Worm (Caenorhabditis elegans) whole organism, young adult: ENCODE results near the gene C34E7.3.

Source experiments
- B0261.1 ChIP-seq: sonication (generic microtip); optimal IDR thresholded peaks from 2 replicates; lab custom pipeline; 2016; ENCODE audit warnings: mild to moderate bottlenecking, missing genetic modification characterization, moderate library complexity, missing compliant biosample characterization
- F10E7.11 ChIP-seq: sonication (generic microtip); optimal IDR thresholded peaks from 2 replicates; lab custom pipeline; 2017; ENCODE audit warnings: mild to moderate bottlenecking, missing genetic modification characterization, moderate library complexity, missing compliant biosample characterization
- attf-3 ChIP-seq: fragments of 200-800 bp; sonication (Bioruptor generic); conservative IDR thresholded peaks from 2 replicates; pipeline ENCODE4 v1.3.6; 2022; ENCODE audit warnings: missing genetic modification reagents, missing genetic modification characterization, missing compliant biosample characterization
- fkh-3 ChIP-seq: sonication (generic microtip); optimal IDR thresholded peaks from 2 replicates; lab custom pipeline; 2016; ENCODE audit warnings: mild to moderate bottlenecking, missing genetic modification characterization, missing compliant biosample characterization
- let-607 ChIP-seq, 2 experiments: fragments of 200-800 bp in 1 of 2; sonication (Bioruptor generic) in 1 of 2; sonication (generic microtip) in 1 of 2; optimal IDR thresholded peaks; 2 replicates each; lab custom pipeline; 2016 to 2018; ENCODE audit warnings: mild to moderate bottlenecking in 2 of 2, missing compliant biosample characterization in 2 of 2, missing genetic modification characterization in 2 of 2, moderate library complexity in 2 of 2, missing genotype in 1 of 2
- nfya-1 ChIP-seq: sonication (generic microtip); optimal IDR thresholded peaks from 2 replicates; lab custom pipeline; 2017; ENCODE audit warnings: antibody characterized with exemption, missing compliant biosample characterization, missing genetic modification characterization, borderline replicate concordance; ENCODE audit not compliant: insufficient read depth
- unc-62 ChIP-seq: fragments of 150-350 bp; optimal IDR thresholded peaks from 2 replicates; lab custom pipeline; 2014; ENCODE audit warnings: missing biosample characterization, missing genetic modification reagents, missing genetic modification characterization

- TF ChIP-seq F10E7.11, result no peak
- no peak for TF ChIP-seq unc-62 (GFP tag; lab: Kevin White, UChicago)
- no peak for TF ChIP-seq let-607 (tag; optimal IDR thresholded peaks at IDR 0.05; lab: Kevin White, UChicago)
- no peak for TF ChIP-seq fkh-3 (tag; lab: Kevin White, UChicago)
- no peak for TF ChIP-seq B0261.1 (tag; lab: Kevin White, UChicago)
- no peak for TF ChIP-seq attf-3 (GFP tag; lab: Robert Waterston, UW)
- TF ChIP-seq nfya-1, result no peak
These were observed 35.1 kb downstream of the C34E7.3 start, which contains the start of gene frpr-2 for ce11 chrX:12965163-12965562.
